Fruit fly (Drosophila melanogaster) whole organism: ENCODE measurements around the gene CG42487.

Source experiments
- CG8478 ChIP-seq: fragments of >200 bp; optimal IDR thresholded peaks from 2 replicates; lab custom pipeline; 2018; ENCODE audit warnings: inconsistent platforms
- Dll ChIP-seq: fragments of >200 bp; optimal IDR thresholded peaks from 2 replicates; lab custom pipeline; 2017
- EcR ChIP-seq, 2 experiments: fragments of >200 bp; optimal IDR thresholded peaks; 2 replicates each; lab custom pipeline; 2017; ENCODE audit warnings: missing biosample characterization in 2 of 2, missing genetic modification characterization in 2 of 2, missing genetic modification reagents in 2 of 2
- pan ChIP-seq: fragments of >200 bp; optimal IDR thresholded peaks from 2 replicates; lab custom pipeline; 2017
- psq ChIP-seq: fragments of >200 bp; optimal IDR thresholded peaks from 2 replicates; lab custom pipeline; 2017
- usp ChIP-seq: fragments of >200 bp; optimal IDR thresholded peaks from 2 replicates; lab custom pipeline; 2017; ENCODE audit warnings: missing biosample characterization, missing genetic modification characterization, mixed read lengths

Gene CG42487

DNA sequence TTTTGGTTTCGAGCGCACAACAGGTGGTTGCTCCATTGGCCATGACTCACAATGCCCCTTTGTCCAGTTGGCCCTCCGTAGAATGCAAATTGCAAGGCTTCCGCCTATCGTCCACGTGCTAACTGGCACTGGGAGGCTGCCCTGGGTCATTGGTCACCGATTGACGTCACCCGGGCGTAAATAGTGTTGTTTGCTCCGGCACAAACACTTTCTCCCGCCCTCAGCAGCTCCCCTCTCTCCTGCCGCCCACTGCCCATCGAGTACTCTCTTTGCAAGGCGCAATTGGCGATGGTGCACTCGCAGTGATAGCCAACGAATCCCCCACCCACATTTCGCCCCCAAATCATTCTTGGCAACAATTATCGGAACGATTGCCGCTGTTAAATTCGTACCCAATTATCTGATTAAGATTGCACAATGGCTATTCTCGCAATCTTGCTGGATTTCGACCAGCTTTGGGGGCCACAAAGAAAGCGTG lies 32.3 kb downstream of the CG42487 start:
- no peak for TF ChIP-seq CG8478 (lab: Kevin White, UChicago)
- TF ChIP-seq Dll, result no peak
- no peak for TF ChIP-seq usp (GFP tag; lab: Kevin White, UChicago)
- TF ChIP-seq pan, result no peak
- no peak for TF ChIP-seq EcR (GFP tag; optimal IDR thresholded peaks at IDR 0.05; lab: Kevin White, UChicago)
- TF ChIP-seq psq (lab: Kevin White, UChicago), result no peak

DNA sequence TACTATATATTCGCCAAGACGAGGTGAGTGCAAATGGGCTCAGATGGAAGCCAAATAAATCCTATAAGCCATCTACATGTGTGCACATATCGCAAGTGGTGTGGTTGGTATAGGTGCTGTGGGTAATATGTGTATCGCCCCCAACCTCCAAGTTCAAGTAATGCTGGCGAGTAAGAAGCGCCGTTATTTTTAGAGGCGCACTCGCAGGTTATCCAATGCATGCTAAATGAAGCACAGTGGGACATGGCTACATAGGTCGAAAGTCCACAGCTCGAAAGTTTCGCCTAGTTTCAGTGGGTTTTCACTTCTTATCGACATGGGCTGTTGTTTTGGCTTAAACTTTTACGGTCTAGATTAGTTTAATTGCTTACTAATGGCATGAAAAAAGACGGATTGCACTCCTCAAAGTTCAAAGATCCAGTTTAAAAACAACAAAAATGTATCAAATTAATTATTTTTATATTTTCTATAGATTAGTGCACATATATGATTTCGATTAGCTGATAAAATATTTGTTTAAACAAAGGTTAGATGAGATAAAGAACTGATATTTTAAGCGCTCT lies 33.0 kb downstream of the CG42487 start:
- TF ChIP-seq usp (GFP tag; lab: Kevin White, UChicago) (no peak), Dll (no peak), pan (no peak), CG8478 (lab: Kevin White, UChicago) (no peak), EcR (GFP tag; optimal IDR thresholded peaks at IDR 0.05; lab: Kevin White, UChicago) (no peak), psq (lab: Kevin White, UChicago) (no peak)

DNA sequence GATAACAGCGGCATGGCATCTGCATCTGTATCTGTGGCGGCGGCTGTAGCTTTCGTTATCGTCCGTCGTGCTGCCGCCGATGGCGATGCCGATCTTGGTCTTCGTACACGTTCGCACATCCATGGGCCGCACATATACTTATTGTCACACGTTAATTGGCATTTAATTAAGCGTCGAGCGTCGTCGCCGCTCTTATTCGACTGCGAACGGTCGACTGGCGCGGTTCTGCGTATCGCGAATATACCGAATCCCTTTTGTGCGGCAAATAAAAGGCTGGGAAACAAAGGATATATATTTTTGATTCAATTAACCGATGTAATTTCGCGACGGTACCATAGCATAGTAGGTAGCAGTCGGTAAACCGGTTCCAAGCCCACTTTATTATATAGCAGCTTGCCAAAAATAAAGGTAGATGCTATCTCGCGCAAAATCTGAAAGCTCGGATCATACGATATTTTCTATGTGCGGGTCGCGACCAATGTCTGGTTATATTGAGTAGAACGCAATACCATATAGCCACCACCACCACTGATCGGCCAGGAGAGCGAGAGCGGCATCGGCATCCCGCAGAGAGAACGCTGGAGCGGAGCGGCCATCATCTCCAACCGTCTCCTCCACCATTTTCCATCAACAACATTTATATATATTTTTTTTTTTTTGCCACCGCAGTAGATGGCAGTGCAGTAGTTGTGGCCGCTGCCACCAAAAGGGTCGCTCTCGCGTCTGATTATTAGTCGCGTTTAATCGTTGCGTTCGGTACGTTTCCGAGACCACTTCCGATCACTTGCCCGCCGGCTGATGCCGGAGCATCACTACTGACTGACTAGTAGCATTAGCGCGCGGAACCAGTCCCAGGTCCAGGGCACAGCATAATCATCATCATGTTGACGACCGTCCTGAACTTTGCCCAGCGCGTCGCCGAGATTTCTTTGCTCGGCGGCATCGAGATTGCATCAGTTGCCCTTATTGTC lies 33.8 kb downstream of the CG42487 start, which contains the start of gene mino:
TSS of gene mino (plus strand) at position 192 of the 971 bp plus-strand sequence.
- TF ChIP-seq Dll (peak; percentile 28), EcR (GFP tag; optimal IDR thresholded peaks at IDR 0.05; lab: Kevin White, UChicago) (no peak)

DNA sequence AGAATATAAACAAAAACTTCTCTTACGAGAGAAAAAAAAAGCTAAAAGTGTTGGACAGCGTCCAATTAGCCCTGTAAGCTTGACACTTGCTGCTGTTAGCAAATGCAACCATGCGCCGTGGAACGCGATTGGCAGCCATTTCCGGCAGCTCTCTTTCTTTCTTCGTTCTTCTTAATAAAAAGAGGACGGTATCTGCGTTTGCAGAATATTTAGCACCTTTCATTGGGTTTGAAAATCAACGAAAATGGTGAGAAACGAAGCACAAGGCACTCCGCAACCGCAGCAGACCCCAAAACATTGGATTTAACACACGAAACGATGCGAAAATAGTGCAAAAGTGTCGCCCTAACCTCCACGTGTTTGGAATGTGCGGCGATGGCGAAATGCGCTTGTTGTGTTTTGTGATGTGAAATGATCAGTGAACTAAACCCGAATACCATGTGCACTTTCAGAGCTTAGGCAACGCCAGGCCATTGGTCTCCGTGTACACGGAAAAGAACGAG lies 36.3 kb downstream of the CG42487 start, which contains the start of gene RpL4:
TSS of gene RpL4 (plus strand) at position 149 of the 503 bp plus-strand sequence.
- TF ChIP-seq usp (GFP tag; lab: Kevin White, UChicago) (no peak), psq (lab: Kevin White, UChicago) (no peak), pan (no peak), Dll (no peak)

DNA sequence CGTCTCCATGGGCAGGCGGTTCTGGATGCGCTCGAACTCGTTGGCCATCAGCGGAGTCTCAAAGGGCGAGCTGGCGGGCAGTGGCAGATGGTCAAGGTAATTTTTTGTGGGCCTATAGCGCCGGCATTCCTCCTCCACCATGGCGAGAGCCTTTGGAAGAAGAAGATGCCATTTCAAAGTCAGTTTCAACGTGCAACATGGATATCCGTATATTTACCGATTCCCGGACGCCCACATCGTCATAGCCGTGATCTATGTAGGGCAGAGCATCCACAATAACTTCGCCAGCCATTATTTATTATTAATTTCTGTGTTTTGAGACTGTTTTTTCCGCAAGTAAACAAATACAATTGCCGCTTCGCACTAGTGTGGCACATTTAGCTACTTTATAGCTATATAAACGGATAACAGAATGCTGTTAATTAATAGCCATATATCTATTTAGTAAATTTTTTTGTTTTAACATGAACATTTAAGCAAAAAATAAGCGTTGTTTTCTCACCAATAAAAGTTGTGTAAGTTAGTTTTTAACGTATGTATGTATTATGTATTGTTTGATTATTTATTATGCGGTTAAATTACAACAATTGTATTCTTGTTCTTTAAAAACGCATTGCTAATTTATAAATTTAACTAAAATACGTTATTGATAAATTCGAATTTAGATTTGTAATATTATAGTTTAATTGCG lies 36.9 kb downstream of the CG42487 start, which contains the start of gene BCAS2:
TSS of gene BCAS2 (minus strand) at position 375 of the 691 bp plus-strand sequence.
- TF ChIP-seq Dll (no peak), CG8478 (lab: Kevin White, UChicago) (no peak), usp (GFP tag; lab: Kevin White, UChicago) (no peak), pan (no peak)

DNA sequence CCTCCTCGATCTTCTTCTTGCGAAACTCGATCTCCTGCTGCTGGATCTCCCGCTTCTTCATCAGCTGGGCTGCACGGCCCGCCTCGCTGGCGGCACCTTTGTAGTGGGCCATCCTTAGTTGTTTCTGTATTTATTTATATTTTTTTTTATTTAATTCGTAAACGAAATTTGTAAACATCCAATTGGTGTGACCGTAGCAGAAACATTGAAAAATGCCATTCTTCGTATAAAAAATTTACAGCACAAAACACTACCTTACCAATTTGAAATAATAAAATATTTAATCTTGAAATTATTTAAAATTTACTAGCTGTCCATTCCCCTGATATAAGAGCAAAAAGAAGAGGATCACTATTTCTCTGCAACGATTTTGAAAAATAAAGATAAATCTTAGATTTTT lies 38.2 kb downstream of the CG42487 start, which contains the start of gene CG12259:
TSS of gene CG12259 (minus strand) at position 207 of the 400 bp plus-strand sequence.
- TF ChIP-seq EcR (GFP tag; optimal IDR thresholded peaks at IDR 0.05; lab: Kevin White, UChicago) (no peak), usp (GFP tag; lab: Kevin White, UChicago) (no peak), Dll (no peak), psq (lab: Kevin White, UChicago) (no peak), CG8478 (lab: Kevin White, UChicago) (no peak), pan (no peak)

DNA sequence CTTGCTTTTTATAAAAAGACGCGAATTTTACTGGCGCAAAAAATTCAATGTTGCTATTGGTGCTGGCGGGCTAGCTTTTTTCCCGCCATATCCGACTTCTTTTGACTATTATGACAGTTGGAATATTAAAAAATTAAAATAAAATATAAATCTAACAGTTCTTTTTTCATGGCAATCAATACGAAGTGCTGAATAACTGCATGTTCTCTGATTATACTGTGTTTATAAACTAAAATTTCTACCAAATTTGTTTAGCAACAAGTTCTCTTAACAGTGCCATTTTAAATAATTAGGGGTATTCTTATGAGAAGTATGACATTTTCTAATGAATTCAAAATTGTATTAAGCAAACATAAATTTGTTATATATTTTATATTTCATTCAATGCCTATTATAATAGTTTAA lies 39.7 kb downstream of the CG42487 start, which contains the start of gene Boh1:
TSS of gene Boh1 (minus strand) at position 76 of the 405 bp plus-strand sequence.
- no peak for TF ChIP-seq Dll
- TF ChIP-seq pan, result no peak
- TF ChIP-seq CG8478 (lab: Kevin White, UChicago), result no peak
- no peak for TF ChIP-seq EcR (GFP tag; optimal IDR thresholded peaks at IDR 0.05; lab: Kevin White, UChicago)
- no peak for TF ChIP-seq psq (lab: Kevin White, UChicago)
- TF ChIP-seq usp (GFP tag; lab: Kevin White, UChicago), result no peak

DNA sequence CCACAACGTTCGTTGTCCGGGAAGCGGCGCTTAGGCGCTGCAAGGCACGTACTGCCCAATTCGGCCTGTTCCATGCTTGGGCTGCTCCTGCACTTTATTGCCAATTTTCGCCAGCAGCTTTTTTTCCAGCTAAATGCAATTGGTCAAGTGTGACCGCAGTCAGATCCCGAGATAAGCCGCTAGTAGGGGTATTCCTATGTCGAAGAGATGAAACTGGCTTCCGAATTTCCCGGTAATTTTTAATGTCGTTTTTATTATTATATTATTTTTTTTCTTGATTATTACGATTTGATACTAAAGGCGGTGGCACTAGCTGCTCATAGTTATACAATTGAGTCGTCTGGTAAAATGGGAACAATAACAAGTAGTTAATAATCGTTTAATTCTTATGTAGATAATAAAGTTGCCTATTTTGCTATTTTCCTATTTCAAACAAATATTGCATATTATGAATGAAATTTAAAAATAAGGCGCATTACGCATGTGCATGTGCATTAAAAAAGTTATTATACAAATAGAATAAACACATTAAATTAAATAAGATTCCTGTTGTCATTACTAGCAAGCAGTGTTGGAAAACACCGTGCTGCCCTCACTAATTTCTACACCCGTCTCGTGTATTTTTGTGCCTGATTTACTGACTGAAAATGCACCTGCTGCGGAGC lies 42.6 kb downstream of the CG42487 start, which contains the start of the genes CG5003 and mRpS22:
TSS of gene CG5003 (minus strand) at position 162 of the 665 bp plus-strand sequence.
TSS of gene mRpS22 (plus strand) at position 554 of the 665 bp plus-strand sequence.
- TF ChIP-seq pan (no peak), CG8478 (lab: Kevin White, UChicago) (no peak), EcR (GFP tag; optimal IDR thresholded peaks at IDR 0.05; lab: Kevin White, UChicago) (no peak), usp (GFP tag; lab: Kevin White, UChicago) (no peak), psq (lab: Kevin White, UChicago) (no peak), Dll (no peak)

DNA sequence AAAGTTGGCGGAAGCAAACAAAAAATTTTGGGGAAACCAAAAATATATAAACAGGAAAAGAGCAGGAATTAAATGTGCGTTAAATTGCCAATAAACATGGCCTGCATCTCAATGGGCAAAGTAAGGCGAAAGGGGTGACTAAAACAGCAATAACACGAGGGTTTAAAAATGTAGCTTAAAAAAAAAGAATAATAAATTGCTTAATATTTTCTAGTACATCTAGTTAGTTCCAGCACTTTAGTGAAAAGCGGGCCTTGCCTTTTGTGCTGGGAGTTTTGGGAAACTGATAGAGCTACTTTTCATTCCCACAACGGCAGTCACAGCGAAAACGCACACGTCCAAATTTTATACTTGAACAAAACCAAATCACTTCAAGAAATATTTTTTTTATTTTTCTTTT lies 46.9 kb downstream of the CG42487 start, which contains the start of gene mil:
TSS of gene mil (plus strand) at position 301 of the 400 bp plus-strand sequence.
- TF ChIP-seq pan (no peak), Dll (no peak), usp (GFP tag; lab: Kevin White, UChicago) (no peak), CG8478 (lab: Kevin White, UChicago) (no peak), EcR (GFP tag; optimal IDR thresholded peaks at IDR 0.05; lab: Kevin White, UChicago) (no peak)
